Fruit fly (Drosophila melanogaster) whole organism, prepupa: ENCODE data around the gene mei-P22.

Experiments
- CG10669 ChIP-seq: fragments of 200-800 bp; sonication (Bioruptor generic); optimal IDR thresholded peaks from 3 replicates; lab custom pipeline; 2018; ENCODE audit warnings: missing biosample characterization, mild to moderate bottlenecking, missing genetic modification characterization, moderate library complexity
- CG11294 ChIP-seq: fragments of 200-800 bp; sonication (Bioruptor generic); IDR thresholded peaks from 2 replicates; pipeline ENCODE4 v1.3.6; 2022; ENCODE audit warnings: missing biosample characterization, missing genetic modification characterization
- CG11762 ChIP-seq: fragments of 200-800 bp; sonication (Bioruptor generic); optimal IDR thresholded peaks from 3 replicates; lab custom pipeline; 2016; ENCODE audit warnings: missing biosample characterization, missing genetic modification characterization; ENCODE audit not compliant: insufficient read depth
- CG11902 ChIP-seq: fragments of 200-800 bp; sonication (Bioruptor generic); optimal IDR thresholded peaks from 3 replicates; lab custom pipeline; 2016; ENCODE audit warnings: missing biosample characterization, missing genetic modification characterization
- CG15336 ChIP-seq: fragments of 200-800 bp; sonication (Bioruptor generic); IDR thresholded peaks from 2 replicates; pipeline ENCODE4 v1.3.6; 2022; ENCODE audit warnings: missing biosample characterization, missing genetic modification characterization
- CG1621 ChIP-seq: fragments of 200-800 bp; sonication (Bioruptor generic); optimal IDR thresholded peaks from 3 replicates; lab custom pipeline; 2018; ENCODE audit warnings: missing biosample characterization, mild to moderate bottlenecking, missing genetic modification characterization
- CG16779 ChIP-seq: fragments of 200-800 bp; sonication (Bioruptor generic); optimal IDR thresholded peaks from 3 replicates; lab custom pipeline; 2017; ENCODE audit warnings: missing biosample characterization, mild to moderate bottlenecking, missing genetic modification characterization
- CG3032 ChIP-seq: fragments of 200-800 bp; optimal IDR thresholded peaks from 2 replicates; lab custom pipeline; 2019; ENCODE audit warnings: missing biosample characterization, mild to moderate bottlenecking, missing genetic modification characterization, moderate library complexity
- CG31627 ChIP-seq: fragments of 200-800 bp; sonication (Bioruptor generic); optimal IDR thresholded peaks from 3 replicates; lab custom pipeline; 2016; ENCODE audit warnings: missing biosample characterization, missing genetic modification characterization
- CG32006 ChIP-seq: fragments of 200-800 bp; sonication (Bioruptor generic); optimal IDR thresholded peaks from 3 replicates; lab custom pipeline; 2017; ENCODE audit warnings: missing biosample characterization, mild to moderate bottlenecking, missing genetic modification characterization
- CG34406 ChIP-seq: fragments of 200-800 bp; sonication (Bioruptor generic); optimal IDR thresholded peaks from 3 replicates; lab custom pipeline; 2016; ENCODE audit warnings: missing biosample characterization, missing genetic modification characterization
- CG3919 ChIP-seq: fragments of 200-800 bp; sonication (Bioruptor generic); optimal IDR thresholded peaks from 3 replicates; lab custom pipeline; 2016; ENCODE audit warnings: missing biosample characterization, missing genetic modification characterization
- CG6163 ChIP-seq: fragments of 200-800 bp; sonication (Bioruptor generic); IDR thresholded peaks from 3 replicates; pipeline ENCODE4 v1.3.6; 2022; ENCODE audit warnings: missing biosample characterization, missing genetic modification characterization
- CG6276 ChIP-seq: fragments of 200-800 bp; sonication (Bioruptor generic); optimal IDR thresholded peaks from 2 replicates; lab custom pipeline; 2017; ENCODE audit warnings: missing biosample characterization, mild to moderate bottlenecking, missing genetic modification characterization
- CG6808 ChIP-seq: fragments of 200-800 bp; sonication (Bioruptor generic); optimal IDR thresholded peaks from 3 replicates; lab custom pipeline; 2017; ENCODE audit warnings: missing biosample characterization, missing genetic modification characterization, mild to moderate bottlenecking, moderate library complexity, missing genetic modification reagents
- CG6854 ChIP-seq: fragments of 200-800 bp; sonication (Bioruptor generic); optimal IDR thresholded peaks from 2 replicates; lab custom pipeline; 2017; ENCODE audit warnings: missing biosample characterization, mild to moderate bottlenecking, missing genetic modification characterization
- CG7368 ChIP-seq: fragments of 200-800 bp; sonication (Bioruptor generic); optimal IDR thresholded peaks from 3 replicates; lab custom pipeline; 2016; ENCODE audit warnings: missing biosample characterization, missing genetic modification characterization
- CG8319 ChIP-seq: fragments of 200-800 bp; sonication (Bioruptor generic); optimal IDR thresholded peaks from 3 replicates; lab custom pipeline; 2016; ENCODE audit warnings: missing biosample characterization, missing genetic modification characterization
- CG9139 ChIP-seq: fragments of 200-800 bp; sonication (Bioruptor generic); optimal IDR thresholded peaks from 3 replicates; lab custom pipeline; 2017; ENCODE audit warnings: missing biosample characterization, mild to moderate bottlenecking, missing genetic modification characterization
- Eip75B ChIP-seq: fragments of 200-800 bp; sonication (Bioruptor generic); optimal IDR thresholded peaks from 3 replicates; lab custom pipeline; 2016; ENCODE audit warnings: missing biosample characterization, missing genetic modification characterization
- Eip78C ChIP-seq: fragments of 200-800 bp; sonication (Bioruptor generic); peaks from one replicate; lab custom pipeline; 2016; ENCODE audit warnings: missing biosample characterization, missing genetic modification characterization
- Ets21C ChIP-seq: fragments of 200-800 bp; sonication (Bioruptor generic); optimal IDR thresholded peaks from 3 replicates; lab custom pipeline; 2016; ENCODE audit warnings: missing biosample characterization, missing genetic modification characterization
- Ets96B ChIP-seq: fragments of 200-800 bp; optimal IDR thresholded peaks from 2 replicates; lab custom pipeline; 2019; ENCODE audit warnings: missing biosample characterization, mild to moderate bottlenecking, missing genetic modification characterization, moderate library complexity
- Gug ChIP-seq: fragments of 200-800 bp; sonication (Bioruptor generic); IDR thresholded peaks from 2 replicates; pipeline ENCODE4 v1.3.6; 2022; ENCODE audit warnings: missing biosample characterization, missing genetic modification characterization
- Hr38 ChIP-seq: sonication (Bioruptor generic); optimal IDR thresholded peaks from 2 replicates; lab custom pipeline; 2016; ENCODE audit warnings: missing biosample characterization, missing genetic modification characterization
- Hr39 ChIP-seq: fragments of 200-800 bp; sonication (Bioruptor generic); optimal IDR thresholded peaks from 2 replicates; lab custom pipeline; 2016; ENCODE audit warnings: missing biosample characterization, missing genetic modification characterization
- Hr4 ChIP-seq: fragments of 200-800 bp; sonication (Bioruptor generic); optimal IDR thresholded peaks from 3 replicates; lab custom pipeline; 2016; ENCODE audit warnings: missing biosample characterization, missing genetic modification characterization
- Lpt ChIP-seq: fragments of 200-800 bp; sonication (Bioruptor generic); optimal IDR thresholded peaks from 3 replicates; lab custom pipeline; 2016; ENCODE audit warnings: missing biosample characterization, missing genetic modification characterization
- Met ChIP-seq: fragments of 200-800 bp; sonication (Bioruptor generic); optimal IDR thresholded peaks from 3 replicates; lab custom pipeline; 2016; ENCODE audit warnings: missing biosample characterization, missing genetic modification characterization
- OdsH ChIP-seq: fragments of 200-800 bp; sonication (Bioruptor generic); optimal IDR thresholded peaks from 3 replicates; lab custom pipeline; 2016; ENCODE audit warnings: missing biosample characterization, missing genetic modification characterization
- Smox ChIP-seq: fragments of 200-800 bp; sonication (Bioruptor generic); optimal IDR thresholded peaks from 3 replicates; lab custom pipeline; 2016; ENCODE audit warnings: missing biosample characterization, missing genetic modification characterization
- Sox102F ChIP-seq: fragments of 200-800 bp; sonication (Bioruptor generic); optimal IDR thresholded peaks from 2 replicates; lab custom pipeline; 2016; ENCODE audit warnings: missing biosample characterization, mild to moderate bottlenecking, missing genetic modification characterization
- Sox14 ChIP-seq: fragments of 200-800 bp; sonication (Bioruptor generic); optimal IDR thresholded peaks from 3 replicates; lab custom pipeline; 2016; ENCODE audit warnings: missing biosample characterization, missing genetic modification characterization
- Sox15 ChIP-seq: fragments of 200-800 bp; sonication (Bioruptor generic); optimal IDR thresholded peaks from 3 replicates; lab custom pipeline; 2016; ENCODE audit warnings: missing biosample characterization, missing genetic modification characterization
- acj6 ChIP-seq: fragments of 200-800 bp; sonication (Bioruptor generic); optimal IDR thresholded peaks from 3 replicates; lab custom pipeline; 2016; ENCODE audit warnings: missing biosample characterization, missing genetic modification characterization
- cyc ChIP-seq: fragments of 200-800 bp; sonication (Bioruptor generic); optimal IDR thresholded peaks from 3 replicates; lab custom pipeline; 2016; ENCODE audit warnings: missing biosample characterization, missing genetic modification characterization
- dac ChIP-seq: fragments of 200-800 bp; sonication (Bioruptor generic); optimal IDR thresholded peaks from 2 replicates; lab custom pipeline; 2017; ENCODE audit warnings: missing biosample characterization, mild to moderate bottlenecking, missing genetic modification characterization
- dsx ChIP-seq: fragments of 200-800 bp; optimal IDR thresholded peaks from 3 replicates; lab custom pipeline; 2019; ENCODE audit warnings: missing biosample characterization, mild to moderate bottlenecking, missing genetic modification characterization, moderate library complexity; ENCODE audit not compliant: poor library complexity, severe bottlenecking
- eg ChIP-seq: fragments of 200-800 bp; sonication (Bioruptor generic); IDR thresholded peaks from 3 replicates; pipeline ENCODE4 v1.3.6; 2022; ENCODE audit warnings: missing biosample characterization, missing genetic modification characterization
- esn ChIP-seq: fragments of 200-800 bp; sonication (Bioruptor generic); optimal IDR thresholded peaks from 2 replicates; lab custom pipeline; 2016; ENCODE audit warnings: missing biosample characterization, mild to moderate bottlenecking, missing genetic modification characterization, moderate library complexity
- fd59A ChIP-seq: fragments of 200-800 bp; sonication (Bioruptor generic); optimal IDR thresholded peaks from 2 replicates; lab custom pipeline; 2017; ENCODE audit warnings: missing biosample characterization, mild to moderate bottlenecking, missing genetic modification characterization, missing genetic modification reagents
- fkh ChIP-seq: fragments of 200-800 bp; sonication (Bioruptor generic); optimal IDR thresholded peaks from 3 replicates; lab custom pipeline; 2017; ENCODE audit warnings: missing biosample characterization, mild to moderate bottlenecking, missing genetic modification characterization, moderate library complexity
- lz ChIP-seq: fragments of 200-800 bp; sonication (Bioruptor generic); optimal IDR thresholded peaks from 3 replicates; lab custom pipeline; 2016; ENCODE audit warnings: missing biosample characterization, missing genetic modification characterization
- pdm3 ChIP-seq: fragments of 200-800 bp; sonication (Bioruptor generic); optimal IDR thresholded peaks from 3 replicates; lab custom pipeline; 2016; ENCODE audit warnings: missing biosample characterization, missing genetic modification characterization
- salr ChIP-seq, 2 experiments: fragments of 200-800 bp; sonication (Bioruptor generic); optimal IDR thresholded peaks; 3 replicates each; lab custom pipeline; 2016 to 2018; ENCODE audit warnings: missing biosample characterization in 2 of 2, missing genetic modification characterization in 2 of 2, mild to moderate bottlenecking in 1 of 2
- spab ChIP-seq: fragments of 200-800 bp; sonication (Bioruptor generic); optimal IDR thresholded peaks from 2 replicates; lab custom pipeline; 2017; ENCODE audit warnings: missing biosample characterization, mild to moderate bottlenecking, missing genetic modification characterization, missing genetic modification reagents
- ss ChIP-seq, 2 experiments: fragments of 200-800 bp; sonication (Bioruptor generic); optimal IDR thresholded peaks; 2 replicates in 1 of 2; 3 replicates in 1 of 2; lab custom pipeline; 2017 to 2018; ENCODE audit warnings: mild to moderate bottlenecking in 2 of 2, missing biosample characterization in 2 of 2, missing genetic modification characterization in 2 of 2, moderate library complexity in 1 of 2
- svp ChIP-seq: fragments of 200-800 bp; sonication (Bioruptor generic); peaks from one replicate; lab custom pipeline; 2016; ENCODE audit warnings: missing biosample characterization, missing genetic modification characterization
- vri ChIP-seq: fragments of 200-800 bp; sonication (Bioruptor generic); optimal IDR thresholded peaks from 3 replicates; lab custom pipeline; 2016; ENCODE audit warnings: missing biosample characterization, mild to moderate bottlenecking, missing genetic modification characterization

The mei-P22 gene

DNA sequence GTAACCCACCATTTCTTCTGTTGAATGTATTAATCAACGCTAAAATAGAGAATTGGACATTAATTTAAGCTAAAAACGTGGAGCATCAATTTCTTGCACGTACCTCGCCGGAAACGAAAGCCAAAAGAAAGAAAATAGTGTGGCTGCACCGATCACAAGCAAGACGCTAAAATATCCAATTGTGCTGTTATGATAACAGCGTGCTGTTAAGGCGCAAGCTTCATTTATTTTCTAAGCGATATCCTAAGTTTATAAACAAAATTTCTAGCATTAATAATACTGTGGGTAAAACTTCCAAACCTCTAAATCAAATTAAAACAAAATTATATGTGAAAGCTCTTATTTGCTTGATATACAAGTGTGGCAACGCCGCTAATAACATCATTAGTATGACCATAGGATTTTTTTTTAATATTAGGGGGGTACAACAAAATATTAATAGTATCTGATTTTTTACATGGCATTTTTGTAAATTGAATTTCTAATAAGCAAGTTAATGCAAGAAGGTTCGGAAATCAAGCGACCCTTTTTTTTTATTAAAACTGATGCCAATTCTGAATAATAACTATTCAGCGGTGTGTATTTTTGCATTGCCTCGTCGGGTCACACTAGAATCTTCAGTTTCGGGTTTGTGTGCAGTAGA is 2.9 kb upstream of the mei-P22 start, which contains the start of the genes RpL18 and Neos (continued):
- TF ChIP-seq Hr38 (GFP tag; lab: Kevin White, UChicago) (no peak), CG10669 (GFP tag; lab: Kevin White, UChicago) (peak; percentile 55), CG34406 (peak; percentile 60), vri (no peak), Smox (peak; percentile 61), CG7368 (GFP tag; lab: Kevin White, UChicago) (peak; percentile 69), Ets21C (GFP tag; lab: Kevin White, UChicago) (peak; percentile 29), fkh (peak; percentile 67), CG31627 (GFP tag; lab: Kevin White, UChicago) (peak; percentile 64), OdsH (GFP tag; lab: Kevin White, UChicago) (peak; percentile 56), acj6 (GFP tag; lab: Kevin White, UChicago) (peak; percentile 65), CG6163 (GFP tag; lab: Robert Waterston, UW) (peak; percentile 60; the same call in 2 of the 3 replicates), spab (GFP tag; lab: Kevin White, UChicago) (no peak), Sox102F (GFP tag; lab: Kevin White, UChicago) (peak; percentile 81), CG11294 (GFP tag; lab: Robert Waterston, UW) (0 out of 2 replicates have a peak, but pooled peaks have one; percentile 5), dsx (GFP tag; lab: Kevin White, UChicago) (peak; percentile 18), CG1621 (tag; lab: Kevin White, UChicago) (peak; percentile 49), esn (GFP tag; lab: Kevin White, UChicago) (peak; percentile 85), Sox14 (peak; percentile 73), CG32006 (GFP tag; lab: Kevin White, UChicago) (peak; percentile 33), cyc (peak; percentile 56), eg (peak; percentile 77), CG8319 (GFP tag; lab: Kevin White, UChicago) (no peak), Ets96B (tag; lab: Kevin White, UChicago) (no peak), CG3919 (GFP tag; lab: Kevin White, UChicago) (peak; percentile 79), CG16779 (tag; lab: Kevin White, UChicago) (no peak), CG11762 (GFP tag; lab: Kevin White, UChicago) (peak; percentile 48), lz (GFP tag; lab: Kevin White, UChicago) (peak; percentile 68), svp (no peak), fd59A (GFP tag; lab: Kevin White, UChicago) (peak; percentile 27), Eip75B (GFP tag; lab: Kevin White, UChicago) (peak; percentile 63), CG6276 (GFP tag; lab: Kevin White, UChicago) (no peak), Met (GFP tag; lab: Kevin White, UChicago) (peak; percentile 71), pdm3 (peak; percentile 63), dac (GFP tag; lab: Kevin White, UChicago) (peak; percentile 27), CG6808 (GFP tag; lab: Kevin White, UChicago) (no peak)

DNA sequence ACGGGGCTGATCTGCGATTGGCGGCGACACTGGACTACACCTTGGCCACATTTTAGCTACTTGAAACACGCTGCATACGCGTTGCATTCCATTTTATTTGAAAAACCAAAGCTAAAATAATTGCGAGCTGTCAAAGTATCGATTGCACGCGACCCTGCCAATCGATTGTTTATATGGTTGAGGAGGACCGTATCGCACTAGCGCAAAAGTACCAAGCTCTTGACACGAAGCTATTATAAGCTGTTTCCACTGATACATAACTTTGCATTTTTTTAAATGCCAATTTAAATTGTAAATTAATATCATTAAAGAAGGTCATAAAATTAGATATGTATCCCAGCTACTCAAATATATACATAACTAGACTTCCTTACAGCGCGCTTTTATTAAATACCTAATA is 5.0 kb downstream of the mei-P22 start, which contains the start of gene Cdc27:
Gene Cdc27, minus strand, starts transcription at position 174 of the 400 bp plus-strand sequence.
- TF ChIP-seq Sox14, result peak; percentile 44
- TF ChIP-seq CG15336 (GFP tag; lab: Robert Waterston, UW), result 0 out of 2 replicates have a peak, but pooled peaks have one; percentile 12
- TF ChIP-seq CG11294 (GFP tag; lab: Robert Waterston, UW), result no peak
- TF ChIP-seq salr (GFP tag; optimal IDR thresholded peaks at IDR 0.05; lab: Kevin White, UChicago), result no peak
- peak; percentile 21 for TF ChIP-seq Hr39
- no peak for TF ChIP-seq Gug (GFP tag; lab: Robert Waterston, UW)
- peak; percentile 14 for TF ChIP-seq Ets96B (tag; lab: Kevin White, UChicago)
- no peak for TF ChIP-seq CG8319 (GFP tag; lab: Kevin White, UChicago)
- TF ChIP-seq Hr38 (GFP tag; lab: Kevin White, UChicago), result no peak
- no peak for TF ChIP-seq eg
- no peak for TF ChIP-seq Lpt (GFP tag; lab: Kevin White, UChicago)
- TF ChIP-seq acj6 (GFP tag; lab: Kevin White, UChicago), result no peak
- TF ChIP-seq lz (GFP tag; lab: Kevin White, UChicago), result peak; percentile 28
- TF ChIP-seq dsx (GFP tag; lab: Kevin White, UChicago), result no peak
- no peak for TF ChIP-seq CG6854 (GFP tag; lab: Kevin White, UChicago)
- TF ChIP-seq CG3032 (tag; lab: Kevin White, UChicago), result peak; percentile 41
- no peak for TF ChIP-seq CG9139 (GFP tag; lab: Kevin White, UChicago)
- no peak for TF ChIP-seq CG11902 (GFP tag; lab: Kevin White, UChicago)
- TF ChIP-seq fkh, result peak; percentile 15
- TF ChIP-seq Hr4 (GFP tag; lab: Kevin White, UChicago), result peak; percentile 34
- no peak for TF ChIP-seq ss (GFP tag; optimal IDR thresholded peaks at IDR 0.05; lab: Kevin White, UChicago)
- no peak for TF ChIP-seq Sox15 (GFP tag; lab: Kevin White, UChicago)
- TF ChIP-seq Eip78C (GFP tag; lab: Kevin White, UChicago), result peak; percentile 70
- TF ChIP-seq CG10669 (GFP tag; lab: Kevin White, UChicago), result no peak
